ENCODE assay signal across 1 fruit fly cellular context in the genomic region with DNA sequence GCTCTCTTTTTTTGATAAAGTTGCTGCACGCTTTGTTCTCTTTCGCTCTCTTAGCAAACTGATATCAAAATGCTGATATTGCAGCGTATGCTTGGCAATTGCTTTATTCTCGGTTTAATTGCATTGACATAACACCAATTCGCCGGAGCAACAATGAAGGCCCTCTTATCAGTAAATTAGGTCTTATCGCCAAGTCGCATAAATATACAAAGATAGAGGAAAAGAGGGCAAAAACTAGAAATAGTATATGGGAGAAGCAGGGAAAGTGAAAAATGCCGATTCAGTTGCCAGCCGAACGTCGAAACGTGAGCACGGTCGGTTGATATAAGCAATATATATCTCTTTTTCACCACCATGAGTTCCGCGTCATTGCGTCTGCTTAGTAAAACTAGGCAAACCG.
TF ChIP-seq lines count a peak whose summit lies in the region.

Gene CG7460 (plus strand): TSS at position 70 of the 400 bp plus-strand sequence.

TF ChIP-seq in whole organism, embryonic, 481 proteins besides CTCF, POLR2A, EP300 and RAD21 (continued from another document and continues in another):
- peak; percentile 56; the same call in 2 of the 3 replicates for TF ChIP-seq ci (GFP tag; IDR thresholded peaks at IDR 0.05; lab: Robert Waterston, UW)
- TF ChIP-seq CG1602 (GFP tag; optimal IDR thresholded peaks at IDR 0.05; lab: Kevin White, UChicago), result no peak
- no peak for TF ChIP-seq Mrtf (GFP tag; IDR thresholded peaks at IDR 0.05; lab: Robert Waterston, UW)
- no peak for TF ChIP-seq Hsf (GFP tag; optimal IDR thresholded peaks at IDR 0.05; lab: Kevin White, UChicago)
- TF ChIP-seq CG10462 (GFP tag; optimal IDR thresholded peaks at IDR 0.05; lab: Kevin White, UChicago), result no peak
- TF ChIP-seq jumu (GFP tag; optimal IDR thresholded peaks at IDR 0.05; lab: Kevin White, UChicago), result no peak
- peak; percentile 86; the same call in 1 of the 4 replicates for TF ChIP-seq chinmo (GFP tag; IDR thresholded peaks at IDR 0.05; lab: Robert Waterston, UW; ENCODE audit: partially characterized antibody)
- TF ChIP-seq odd (GFP tag; optimal IDR thresholded peaks at IDR 0.05; lab: Kevin White, UChicago), result peak; percentile 45
- TF ChIP-seq wdn (GFP tag; IDR thresholded peaks at IDR 0.05; lab: Robert Waterston, UW), result no peak
- TF ChIP-seq Ssrp (tag; optimal IDR thresholded peaks at IDR 0.05; lab: Kevin White, UChicago), result no peak
- no peak for TF ChIP-seq CkIIα-i1 (GFP tag; IDR thresholded peaks at IDR 0.05; lab: Robert Waterston, UW)
- no peak for TF ChIP-seq cad (GFP tag; optimal IDR thresholded peaks at IDR 0.05; lab: Kevin White, UChicago)
- no peak for TF ChIP-seq jigr1 (GFP tag; IDR thresholded peaks at IDR 0.05; lab: Robert Waterston, UW)
- TF ChIP-seq Nf-YC (tag; optimal IDR thresholded peaks at IDR 0.05; lab: Kevin White, UChicago), result no peak
- TF ChIP-seq CG30020 (tag; optimal IDR thresholded peaks at IDR 0.05; lab: Kevin White, UChicago), result no peak
- TF ChIP-seq Chrac-16 (GFP tag; optimal IDR thresholded peaks at IDR 0.05; lab: Kevin White, UChicago), result no peak
- no peak for TF ChIP-seq CG2120 (GFP tag; optimal IDR thresholded peaks at IDR 0.05; lab: Kevin White, UChicago)
- no peak for TF ChIP-seq NC2β (GFP tag; optimal IDR thresholded peaks at IDR 0.05; lab: Kevin White, UChicago)
- no peak for TF ChIP-seq B-H1 (GFP tag; IDR thresholded peaks at IDR 0.05; lab: Robert Waterston, UW)
- no peak for TF ChIP-seq CG3065 (GFP tag; optimal IDR thresholded peaks at IDR 0.05; lab: Kevin White, UChicago)
- TF ChIP-seq HmgZ (tag; optimal IDR thresholded peaks at IDR 0.05; lab: Kevin White, UChicago), result peak; percentile 31
- TF ChIP-seq CG12236 (GFP tag; optimal IDR thresholded peaks at IDR 0.05; lab: Kevin White, UChicago), result no peak
- TF ChIP-seq fru (optimal IDR thresholded peaks at IDR 0.05; lab: Kevin White, UChicago), result no peak
- TF ChIP-seq Hr78 (GFP tag; optimal IDR thresholded peaks at IDR 0.05; lab: Kevin White, UChicago), result peak in 1 of 2 experiments; percentile 7
- TF ChIP-seq slou (GFP tag; optimal IDR thresholded peaks at IDR 0.05; lab: Kevin White, UChicago), result no peak
- peak; percentile 37 for TF ChIP-seq CG7987 (GFP tag; optimal IDR thresholded peaks at IDR 0.05; lab: Kevin White, UChicago)
- TF ChIP-seq gfzf (GFP tag; optimal IDR thresholded peaks at IDR 0.05; lab: Kevin White, UChicago), result no peak
- no peak for TF ChIP-seq slbo (GFP tag; IDR thresholded peaks at IDR 0.05; lab: Robert Waterston, UW)
- TF ChIP-seq Mad (GFP tag; optimal IDR thresholded peaks at IDR 0.05; lab: Kevin White, UChicago), result no peak
- no peak for TF ChIP-seq nerfin-1 (tag; optimal IDR thresholded peaks at IDR 0.05; lab: Kevin White, UChicago)
- TF ChIP-seq gsb-n (tag; optimal IDR thresholded peaks at IDR 0.05; lab: Kevin White, UChicago), result no peak
- TF ChIP-seq CG13296 (GFP tag; optimal IDR thresholded peaks at IDR 0.05; lab: Kevin White, UChicago), result peak; percentile 57
- no peak for TF ChIP-seq NfI (GFP tag; optimal IDR thresholded peaks at IDR 0.05; lab: Kevin White, UChicago)
- no peak for TF ChIP-seq sob (GFP tag; IDR thresholded peaks at IDR 0.05; lab: Robert Waterston, UW)
- TF ChIP-seq CG16779 (GFP tag; IDR thresholded peaks at IDR 0.05; lab: Robert Waterston, UW), result no peak
- TF ChIP-seq CG12219 (GFP tag; optimal IDR thresholded peaks at IDR 0.05; lab: Kevin White, UChicago), result no peak
- TF ChIP-seq GATAe (GFP tag; conservative IDR thresholded peaks at IDR 0.05; lab: Robert Waterston, UW), result peak; percentile 43; the same call in 1 of the 2 replicates
- TF ChIP-seq tna (GFP tag; IDR thresholded peaks at IDR 0.05; lab: Robert Waterston, UW; ENCODE audit: partially characterized antibody), result no peak
- TF ChIP-seq z (GFP tag; IDR thresholded peaks at IDR 0.05; lab: Robert Waterston, UW), result 0 out of 3 replicates have a peak, but pooled peaks have one; percentile 13
- no peak for TF ChIP-seq CG30403 (GFP tag; optimal IDR thresholded peaks at IDR 0.05; lab: Kevin White, UChicago)
- peak; percentile 60 for TF ChIP-seq mirr (GFP tag; optimal IDR thresholded peaks at IDR 0.05; lab: Kevin White, UChicago)
- TF ChIP-seq HHEX (GFP tag; optimal IDR thresholded peaks at IDR 0.05; lab: Kevin White, UChicago), result no peak
- no peak for TF ChIP-seq az2 (GFP tag; optimal IDR thresholded peaks at IDR 0.05; lab: Kevin White, UChicago)
- no peak for TF ChIP-seq tin (GFP tag; optimal IDR thresholded peaks at IDR 0.05; lab: Kevin White, UChicago)
- no peak for TF ChIP-seq schlank (tag; optimal IDR thresholded peaks at IDR 0.05; lab: Kevin White, UChicago)
- TF ChIP-seq Hmr (GFP tag; optimal IDR thresholded peaks at IDR 0.05; lab: Kevin White, UChicago), result peak; percentile 10
- TF ChIP-seq CG1024 (GFP tag; IDR thresholded peaks at IDR 0.05; lab: Robert Waterston, UW), result no peak
- no peak for TF ChIP-seq tll (GFP tag; optimal IDR thresholded peaks at IDR 0.05; lab: Kevin White, UChicago)
- TF ChIP-seq CG13287 (GFP tag; IDR thresholded peaks at IDR 0.05; lab: Robert Waterston, UW; ENCODE audit: partially characterized antibody), result peak; percentile 18; the same call in 1 of the 2 replicates
- peak; percentile 28; the same call in 1 of the 2 replicates for TF ChIP-seq sna (GFP tag; IDR thresholded peaks at IDR 0.05; lab: Robert Waterston, UW; ENCODE audit: partially characterized antibody)
- peak; percentile 22 for TF ChIP-seq nau (GFP tag; optimal IDR thresholded peaks at IDR 0.05; lab: Kevin White, UChicago)
- TF ChIP-seq emc (GFP tag; optimal IDR thresholded peaks at IDR 0.05; lab: Kevin White, UChicago), result no peak
- TF ChIP-seq CG15514 (GFP tag; optimal IDR thresholded peaks at IDR 0.05; lab: Kevin White, UChicago), result no peak
- TF ChIP-seq CG34224 (GFP tag; IDR thresholded peaks at IDR 0.05; lab: Robert Waterston, UW; ENCODE audit: partially characterized antibody), result 0 out of 3 replicates have a peak, but pooled peaks have one; percentile 22
- no peak for TF ChIP-seq CG9609 (GFP tag; optimal IDR thresholded peaks at IDR 0.05; lab: Kevin White, UChicago)
- TF ChIP-seq CG12299 (tag; optimal IDR thresholded peaks at IDR 0.05; lab: Kevin White, UChicago), result peak; percentile 38
- no peak for TF ChIP-seq CG16863 (GFP tag; optimal IDR thresholded peaks at IDR 0.05; lab: Kevin White, UChicago)
- TF ChIP-seq Jarid2 (GFP tag; optimal IDR thresholded peaks at IDR 0.05; lab: Kevin White, UChicago), result peak; percentile 87
- TF ChIP-seq BtbVII (GFP tag; optimal IDR thresholded peaks at IDR 0.05; lab: Kevin White, UChicago), result peak; percentile 31
- peak; percentile 68 for TF ChIP-seq Vsx1 (GFP tag; optimal IDR thresholded peaks at IDR 0.05; lab: Kevin White, UChicago)
- TF ChIP-seq CG14014 (GFP tag; IDR thresholded peaks at IDR 0.05; lab: Robert Waterston, UW), result no peak
- no peak for TF ChIP-seq bbx (GFP tag; IDR thresholded peaks at IDR 0.05; lab: Robert Waterston, UW; ENCODE audit: partially characterized antibody)
- TF ChIP-seq pzg (GFP tag; optimal IDR thresholded peaks at IDR 0.05; lab: Kevin White, UChicago), result no peak
- no peak for TF ChIP-seq sisA (GFP tag; IDR thresholded peaks at IDR 0.05; lab: Robert Waterston, UW)
- TF ChIP-seq ssp (GFP tag; IDR thresholded peaks at IDR 0.05; lab: Robert Waterston, UW), result no peak
- no peak for TF ChIP-seq da (GFP tag; optimal IDR thresholded peaks at IDR 0.05; lab: Kevin White, UChicago)
- TF ChIP-seq Sry-β (GFP tag; optimal IDR thresholded peaks at IDR 0.05; lab: Kevin White, UChicago), result no peak
- no peak for TF ChIP-seq CG43689 (GFP tag; IDR thresholded peaks at IDR 0.05; lab: Robert Waterston, UW)
- TF ChIP-seq sug (tag; optimal IDR thresholded peaks at IDR 0.05; lab: Kevin White, UChicago), result peak; percentile 51
- TF ChIP-seq CG6854 (GFP tag; optimal IDR thresholded peaks at IDR 0.05; lab: Kevin White, UChicago), result no peak
- TF ChIP-seq CG15269 (tag; optimal IDR thresholded peaks at IDR 0.05; lab: Kevin White, UChicago), result peak; percentile 35
- no peak for TF ChIP-seq shn (GFP tag; optimal IDR thresholded peaks at IDR 0.05; lab: Kevin White, UChicago)
- TF ChIP-seq Blimp-1 (GFP tag; optimal IDR thresholded peaks at IDR 0.05; lab: Kevin White, UChicago), result no peak
- no peak for TF ChIP-seq MBD-R2 (GFP tag; IDR thresholded peaks at IDR 0.05; lab: Robert Waterston, UW)
- no peak for TF ChIP-seq chif (GFP tag; optimal IDR thresholded peaks at IDR 0.05; lab: Kevin White, UChicago)
- no peak for TF ChIP-seq Fer2 (tag; optimal IDR thresholded peaks at IDR 0.05; lab: Kevin White, UChicago)
- TF ChIP-seq CG15479 (GFP tag; optimal IDR thresholded peaks at IDR 0.05; lab: Kevin White, UChicago), result peak; percentile 57
- TF ChIP-seq NFAT (GFP tag; IDR thresholded peaks at IDR 0.05; lab: Robert Waterston, UW), result no peak
- TF ChIP-seq CG17568 (GFP tag; optimal IDR thresholded peaks at IDR 0.05; lab: Kevin White, UChicago), result peak; percentile 50
- peak; percentile 51 for TF ChIP-seq CrebB (tag; optimal IDR thresholded peaks at IDR 0.05; lab: Kevin White, UChicago)
- TF ChIP-seq pum (GFP tag; optimal IDR thresholded peaks at IDR 0.05; lab: Kevin White, UChicago), result no peak
- TF ChIP-seq corto (GFP tag; optimal IDR thresholded peaks at IDR 0.05; lab: Kevin White, UChicago), result no peak
- no peak for TF ChIP-seq lov (optimal IDR thresholded peaks at IDR 0.05; lab: Kevin White, UChicago)
- TF ChIP-seq lov (GFP tag; IDR thresholded peaks at IDR 0.05; lab: Robert Waterston, UW), result no peak
- TF ChIP-seq sd (tag; optimal IDR thresholded peaks at IDR 0.05; lab: Kevin White, UChicago), result peak; percentile 52
- no peak for TF ChIP-seq psq (GFP tag; optimal IDR thresholded peaks at IDR 0.05; lab: Kevin White, UChicago)
- no peak for TF ChIP-seq prd (optimal IDR thresholded peaks at IDR 0.05; lab: Kevin White, UChicago)
- TF ChIP-seq prd (GFP tag; IDR thresholded peaks at IDR 0.05; lab: Robert Waterston, UW), result no peak
- no peak for TF ChIP-seq dimm (GFP tag; IDR thresholded peaks at IDR 0.05; lab: Robert Waterston, UW)
- TF ChIP-seq Elba2 (GFP tag; optimal IDR thresholded peaks at IDR 0.05; lab: Kevin White, UChicago), result no peak
- no peak for TF ChIP-seq CG18619 (GFP tag; optimal IDR thresholded peaks at IDR 0.05; lab: Kevin White, UChicago)
- TF ChIP-seq sim (GFP tag; IDR thresholded peaks at IDR 0.05; lab: Robert Waterston, UW), result 0 out of 2 replicates have a peak, but pooled peaks have one; percentile 11
- no peak for TF ChIP-seq pita (GFP tag; optimal IDR thresholded peaks at IDR 0.05; lab: Kevin White, UChicago)
- no peak for TF ChIP-seq CG10979 (tag; optimal IDR thresholded peaks at IDR 0.05; lab: Kevin White, UChicago)
- no peak for TF ChIP-seq bab2 (GFP tag; optimal IDR thresholded peaks at IDR 0.05; lab: Kevin White, UChicago)
- no peak for TF ChIP-seq hb (GFP tag; IDR thresholded peaks at IDR 0.05; lab: Robert Waterston, UW; ENCODE audit: partially characterized antibody)
- TF ChIP-seq D19A (tag; optimal IDR thresholded peaks at IDR 0.05; lab: Kevin White, UChicago), result no peak
- no peak for TF ChIP-seq CG4854 (GFP tag; optimal IDR thresholded peaks at IDR 0.05; lab: Kevin White, UChicago)
- TF ChIP-seq grau (tag; optimal IDR thresholded peaks at IDR 0.05; lab: Kevin White, UChicago), result no peak
- no peak for TF ChIP-seq so (GFP tag; IDR thresholded peaks at IDR 0.05; lab: Robert Waterston, UW)
- peak; percentile 0 for TF ChIP-seq Sox100B (GFP tag; optimal IDR thresholded peaks at IDR 0.05; lab: Kevin White, UChicago)
- peak; percentile 36 for TF ChIP-seq CG8281 (tag; optimal IDR thresholded peaks at IDR 0.05; lab: Kevin White, UChicago)
- TF ChIP-seq CG2199 (GFP tag; IDR thresholded peaks at IDR 0.05; lab: Robert Waterston, UW), result peak; percentile 60; the same call in 1 of the 3 replicates
- TF ChIP-seq TFAM (GFP tag; optimal IDR thresholded peaks at IDR 0.05; lab: Kevin White, UChicago), result no peak
- no peak for TF ChIP-seq ac (GFP tag; optimal IDR thresholded peaks at IDR 0.05; lab: Kevin White, UChicago)
- no peak for TF ChIP-seq CG3407 (GFP tag; optimal IDR thresholded peaks at IDR 0.05; lab: Kevin White, UChicago)
- TF ChIP-seq Deaf1 (tag; optimal IDR thresholded peaks at IDR 0.05; lab: Kevin White, UChicago), result peak; percentile 61
- no peak for TF ChIP-seq CG14860 (GFP tag; IDR thresholded peaks at IDR 0.05; lab: Robert Waterston, UW; ENCODE audit: partially characterized antibody)
- TF ChIP-seq CG17186 (GFP tag; optimal IDR thresholded peaks at IDR 0.05; lab: Kevin White, UChicago), result no peak
- TF ChIP-seq cas (GFP tag; IDR thresholded peaks at IDR 0.05; lab: Robert Waterston, UW), result no peak
- TF ChIP-seq cg (GFP tag; optimal IDR thresholded peaks at IDR 0.05; lab: Kevin White, UChicago), result no peak
- TF ChIP-seq CG10543 (GFP tag; optimal IDR thresholded peaks at IDR 0.05; lab: Kevin White, UChicago), result no peak
- TF ChIP-seq pfk (GFP tag; optimal IDR thresholded peaks at IDR 0.05; lab: Kevin White, UChicago), result no peak
- no peak for TF ChIP-seq Nf-YB (GFP tag; optimal IDR thresholded peaks at IDR 0.05; lab: Kevin White, UChicago)
- no peak for TF ChIP-seq CG18011 (GFP tag; optimal IDR thresholded peaks at IDR 0.05; lab: Kevin White, UChicago)
- no peak for TF ChIP-seq run (tag; optimal IDR thresholded peaks at IDR 0.05; lab: Kevin White, UChicago)
- TF ChIP-seq CG18476 (GFP tag; optimal IDR thresholded peaks at IDR 0.05; lab: Kevin White, UChicago), result no peak
- no peak for TF ChIP-seq Max (GFP tag; optimal IDR thresholded peaks at IDR 0.05; lab: Kevin White, UChicago)
- TF ChIP-seq CG1792 (GFP tag; optimal IDR thresholded peaks at IDR 0.05; lab: Kevin White, UChicago), result no peak
- no peak for TF ChIP-seq CG7963 (GFP tag; IDR thresholded peaks at IDR 0.05; lab: Robert Waterston, UW; ENCODE audit: partially characterized antibody)
- no peak for TF ChIP-seq Sox102F (GFP tag; optimal IDR thresholded peaks at IDR 0.05; lab: Kevin White, UChicago)
- TF ChIP-seq salm (tag; optimal IDR thresholded peaks at IDR 0.05; lab: Kevin White, UChicago), result peak; percentile 23
- peak; percentile 41 for TF ChIP-seq ATbp (GFP tag; optimal IDR thresholded peaks at IDR 0.05; lab: Kevin White, UChicago)
- peak; percentile 54; the same call in 1 of the 2 replicates for TF ChIP-seq rib (GFP tag; IDR thresholded peaks at IDR 0.05; lab: Robert Waterston, UW)
- no peak for TF ChIP-seq CG6175 (GFP tag; IDR thresholded peaks at IDR 0.05; lab: Robert Waterston, UW)
- no peak for TF ChIP-seq ash1 (GFP tag; optimal IDR thresholded peaks at IDR 0.05; lab: Kevin White, UChicago)
- TF ChIP-seq Trl (optimal IDR thresholded peaks at IDR 0.05; lab: Kevin White, UChicago), result peak; percentile 75 to 84
- TF ChIP-seq Trl (GFP tag; optimal IDR thresholded peaks at IDR 0.05; lab: Kevin White, UChicago), result no peak
- TF ChIP-seq wek (GFP tag; optimal IDR thresholded peaks at IDR 0.05; lab: Kevin White, UChicago), result peak; percentile 68
- TF ChIP-seq CG13624 (GFP tag; optimal IDR thresholded peaks at IDR 0.05; lab: Kevin White, UChicago), result no peak
